Fruit fly (Drosophila melanogaster) S2 (cell line): ENCODE results near the gene mag.

Experiments used
- CG8478 ChIP-seq: fragments of >200 bp; optimal IDR thresholded peaks from 2 replicates; lab custom pipeline; 2018
- CTCF ChIP-seq, 2 experiments: fragments of >200 bp; optimal IDR thresholded peaks; 2 replicates each; lab custom pipeline; 2018

dm6 chr3L:20440902-20441429 is 19.5 kb upstream of the mag start:
- TF ChIP-seq CTCF (optimal IDR thresholded peaks at IDR 0.05; lab: Kevin White, UChicago): no peak
- no peak for TF ChIP-seq CG8478 (lab: Kevin White, UChicago)
